Fruit fly (Drosophila melanogaster) whole organism: ENCODE results near the gene exex.

Experiments
- CG8478 ChIP-seq: fragments of >200 bp; optimal IDR thresholded peaks from 2 replicates; lab custom pipeline; 2018; ENCODE audit warnings: inconsistent platforms
- Dll ChIP-seq: fragments of >200 bp; optimal IDR thresholded peaks from 2 replicates; lab custom pipeline; 2017
- EcR ChIP-seq, 2 experiments: fragments of >200 bp; optimal IDR thresholded peaks; 2 replicates each; lab custom pipeline; 2017; ENCODE audit warnings: missing biosample characterization in 2 of 2, missing genetic modification characterization in 2 of 2, missing genetic modification reagents in 2 of 2
- pan ChIP-seq: fragments of >200 bp; optimal IDR thresholded peaks from 2 replicates; lab custom pipeline; 2017
- psq ChIP-seq: fragments of >200 bp; optimal IDR thresholded peaks from 2 replicates; lab custom pipeline; 2017
- usp ChIP-seq: fragments of >200 bp; optimal IDR thresholded peaks from 2 replicates; lab custom pipeline; 2017; ENCODE audit warnings: missing biosample characterization, missing genetic modification characterization, mixed read lengths

- TF ChIP-seq usp (no peak), CG8478 (lab: Kevin White, UChicago) (no peak), EcR (GFP tag; optimal IDR thresholded peaks at IDR 0.05; lab: Kevin White, UChicago) (no peak), Dll (lab: Kevin White, UChicago) (no peak), psq (lab: Kevin White, UChicago) (no peak), pan (no peak)
Measured at dm6 chr3L:7958590-7959180, 10.7 kb downstream of the exex start.
